Worm (Caenorhabditis elegans): ENCODE measurements around the gene T19C4.24.

Gene T19C4.24

DNA sequence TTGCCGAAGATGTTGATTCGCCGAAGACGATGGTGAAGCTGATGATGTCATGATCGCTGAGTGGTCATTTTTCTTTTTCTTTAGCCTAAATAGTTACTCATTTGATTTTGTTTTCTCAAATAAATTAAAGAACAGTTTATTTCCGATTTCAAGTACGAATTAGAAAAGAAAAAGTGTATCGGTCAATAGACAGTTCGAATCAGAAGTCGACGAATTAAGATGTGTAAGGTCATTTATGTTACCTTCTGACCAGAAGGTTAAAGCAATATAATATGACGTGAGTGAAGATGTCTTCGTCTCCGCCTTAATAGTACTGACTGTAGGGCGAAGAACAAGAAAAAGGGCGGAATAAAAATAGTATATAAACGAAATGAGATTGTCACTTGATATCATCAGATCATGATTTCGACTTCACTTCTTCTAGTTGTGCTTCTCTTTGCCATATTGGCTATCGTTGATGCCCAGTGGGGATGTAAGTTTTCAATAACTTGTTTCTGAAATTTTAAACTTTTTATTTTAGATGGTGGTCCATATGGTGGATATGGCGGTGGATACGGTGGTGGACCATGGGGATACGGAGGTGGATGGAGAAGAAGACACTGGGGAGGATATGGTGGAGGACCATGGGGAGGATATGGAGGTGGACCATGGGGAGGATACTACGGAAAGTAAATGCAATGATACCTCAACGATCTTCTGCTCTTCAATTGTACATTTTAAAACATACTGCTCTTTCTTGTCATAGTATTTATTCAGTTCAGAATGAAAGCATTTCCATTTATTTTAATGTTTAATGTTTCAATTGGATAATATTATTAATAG, at the start of gene T19C4.24, which contains the start of gene nlp-33:
T19C4.24 (minus strand) TSS at position 51 of the 822 bp plus-strand sequence.
nlp-33 (plus strand) TSS at position 389 of the 822 bp plus-strand sequence.
- no peak for TF ChIP-seq hlh-15 (tag; optimal IDR thresholded peaks at IDR 0.05)
- TF ChIP-seq pqm-1 (tag; optimal IDR thresholded peaks at IDR 0.05), result no peak

DNA sequence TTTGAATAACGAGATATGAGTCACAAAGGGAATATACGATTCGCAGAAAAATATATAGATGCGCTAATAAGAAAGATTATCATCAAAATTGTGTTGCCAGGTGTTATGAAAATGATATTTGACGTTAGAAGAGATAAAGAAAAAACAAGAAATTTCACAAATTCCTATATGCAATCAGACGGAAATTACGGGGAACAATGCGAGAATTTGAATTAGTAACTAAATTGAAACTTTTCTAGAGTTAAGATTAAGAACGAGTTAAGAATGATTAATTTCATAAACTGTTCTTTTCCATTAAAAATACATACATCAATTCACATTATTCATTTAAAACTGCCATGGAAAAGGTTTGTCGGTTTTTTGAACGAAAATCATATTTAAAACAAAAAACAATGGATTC, 49.3 kb upstream of the T19C4.24 start, which contains the start of gene clc-6:
clc-6 (minus strand) TSS at position 101 of the 400 bp plus-strand sequence.
- TF ChIP-seq ets-4 (tag; optimal IDR thresholded peaks at IDR 0.05) (no peak), elt-4 (tag; optimal IDR thresholded peaks at IDR 0.05) (no peak), ttx-3 (tag; optimal IDR thresholded peaks at IDR 0.05) (no peak), T23F11.4 (GFP tag; optimal IDR thresholded peaks at IDR 0.05) (no peak), hlh-6 (tag; optimal IDR thresholded peaks at IDR 0.05) (no peak), che-1 (tag; optimal IDR thresholded peaks at IDR 0.05) (no peak), ceh-48 (tag; optimal IDR thresholded peaks at IDR 0.05) (no peak), madf-2 (tag; optimal IDR thresholded peaks at IDR 0.05) (no peak), hlh-15 (tag; optimal IDR thresholded peaks at IDR 0.05) (no peak), hlh-8 (tag; optimal IDR thresholded peaks at IDR 0.05) (no peak), ceh-9 (tag; optimal IDR thresholded peaks at IDR 0.05) (no peak), ref-2 (tag; optimal IDR thresholded peaks at IDR 0.05) (no peak), ceh-14 (tag; optimal IDR thresholded peaks at IDR 0.05) (no peak), fkh-6 (tag; optimal IDR thresholded peaks at IDR 0.05) (no peak), tbx-2 (tag; optimal IDR thresholded peaks at IDR 0.05) (no peak), dmd-4 (tag; optimal IDR thresholded peaks at IDR 0.05; ENCODE audit: borderline replicate concordance) (no peak), syd-9 (tag; optimal IDR thresholded peaks at IDR 0.05) (no peak), tbx-7 (tag; optimal IDR thresholded peaks at IDR 0.05) (no peak)

DNA sequence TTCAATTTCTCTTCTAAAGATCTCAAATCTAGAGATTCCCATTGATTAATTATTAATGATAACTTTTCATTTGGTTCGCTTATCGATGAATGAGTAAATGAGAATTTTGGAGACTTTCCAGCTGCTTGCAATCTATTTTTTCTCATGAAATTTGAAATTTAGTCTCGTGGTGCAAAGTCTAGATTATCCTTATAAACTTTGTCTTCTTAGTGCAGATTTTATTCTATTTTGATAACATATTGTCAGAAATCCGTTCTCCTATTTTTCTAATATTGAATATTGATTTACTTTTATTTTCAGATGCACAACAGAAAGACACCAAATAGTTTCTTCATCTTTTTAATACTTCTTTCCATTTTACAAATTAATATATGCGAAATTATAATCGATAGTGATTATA, 44.2 kb upstream of the T19C4.24 start, which contains the start of gene lgc-49:
lgc-49 (plus strand) TSS at position 301 of the 400 bp plus-strand sequence.
- no peak for TF ChIP-seq nhr-232 (tag; optimal IDR thresholded peaks at IDR 0.05)
- TF ChIP-seq ttx-3 (tag; optimal IDR thresholded peaks at IDR 0.05), result no peak
- no peak for TF ChIP-seq ceh-31 (tag; optimal IDR thresholded peaks at IDR 0.05)
- no peak for TF ChIP-seq hlh-6 (tag; optimal IDR thresholded peaks at IDR 0.05)
- no peak for TF ChIP-seq ceh-34 (tag; optimal IDR thresholded peaks at IDR 0.05)
- no peak for TF ChIP-seq ceh-14 (tag; optimal IDR thresholded peaks at IDR 0.05)
- no peak for TF ChIP-seq C08G9.2 (tag; optimal IDR thresholded peaks at IDR 0.05)
- no peak for TF ChIP-seq unc-86 (tag; optimal IDR thresholded peaks at IDR 0.05)
- TF ChIP-seq che-1 (tag; optimal IDR thresholded peaks at IDR 0.05), result no peak
- no peak for TF ChIP-seq pat-9 (tag; optimal IDR thresholded peaks at IDR 0.05)
- TF ChIP-seq F13H6.1 (tag; optimal IDR thresholded peaks at IDR 0.05), result no peak
- TF ChIP-seq ceh-9 (tag; optimal IDR thresholded peaks at IDR 0.05), result no peak

DNA sequence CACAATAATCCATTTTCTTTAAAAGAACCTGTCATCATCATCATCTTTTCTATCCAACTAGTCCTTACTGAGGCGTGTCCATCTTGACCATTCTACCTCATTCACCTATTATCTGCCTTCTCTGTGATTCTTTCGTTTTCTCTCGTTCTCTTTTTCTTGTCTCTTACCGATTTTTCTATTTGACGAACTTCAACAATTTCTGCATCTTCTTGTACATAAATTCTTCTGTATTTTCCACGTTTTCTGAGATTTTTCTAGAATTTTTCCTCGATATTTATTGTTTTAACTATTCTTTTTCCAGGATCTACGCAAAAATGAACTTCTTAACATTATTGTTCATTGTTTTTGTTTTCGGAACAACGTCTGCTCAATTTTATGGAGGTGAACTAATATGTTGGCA, 36.1 kb upstream of the T19C4.24 start, which contains the start of gene cnc-10:
cnc-10 (plus strand) TSS at position 301 of the 400 bp plus-strand sequence.
- TF ChIP-seq ceh-9 (tag; optimal IDR thresholded peaks at IDR 0.05) (no peak), ceh-6 (GFP tag; optimal IDR thresholded peaks at IDR 0.05) (no peak), pha-2 (tag; optimal IDR thresholded peaks at IDR 0.05) (no peak), hlh-13 (GFP tag; optimal IDR thresholded peaks at IDR 0.05) (no peak), nhr-232 (tag; optimal IDR thresholded peaks at IDR 0.05) (no peak), ceh-22 (tag; optimal IDR thresholded peaks at IDR 0.05) (no peak), hlh-30 (tag; optimal IDR thresholded peaks at IDR 0.05; ENCODE audit: insufficient read depth) (no peak), pag-3 (tag; optimal IDR thresholded peaks at IDR 0.05; ENCODE audit: borderline replicate concordance) (no peak), fax-1 (tag; optimal IDR thresholded peaks at IDR 0.05) (no peak), ceh-19 (GFP tag; optimal IDR thresholded peaks at IDR 0.05) (no peak), elt-2 (tag; optimal IDR thresholded peaks at IDR 0.05) (no peak), nfya-1 (tag; optimal IDR thresholded peaks at IDR 0.05) (no peak), hlh-6 (tag; optimal IDR thresholded peaks at IDR 0.05) (no peak), unc-3 (GFP tag; conservative IDR thresholded peaks at IDR 0.05) (no peak), unc-3 (tag; optimal IDR thresholded peaks at IDR 0.05) (no peak)

Measured in whole organism, late embryonic.